Worm (Caenorhabditis elegans) whole organism, L3 larva: ENCODE results near the gene chhy-1.

Source experiments
- R02D3.7 ChIP-seq: fragments of 150-350 bp; optimal IDR thresholded peaks from 2 replicates; lab custom pipeline; 2014; ENCODE audit warnings: missing biosample characterization, missing genetic modification characterization
- aly-2 ChIP-seq: fragments of 150-350 bp; optimal IDR thresholded peaks from 2 replicates; lab custom pipeline; 2014; ENCODE audit warnings: missing biosample characterization, missing genetic modification characterization
- daf-12 ChIP-seq: fragments of 150-350 bp; optimal IDR thresholded peaks from 2 replicates; lab custom pipeline; 2014; ENCODE audit warnings: missing biosample characterization, missing genetic modification reagents, missing genetic modification characterization
- egl-27 ChIP-seq: sonication (generic microtip); optimal IDR thresholded peaks from 4 replicates; lab custom pipeline; 2017; ENCODE audit warnings: missing biosample characterization, missing genetic modification reagents, missing genetic modification characterization
- elt-3 ChIP-seq, 3 experiments: fragments of 150-350 bp in 1 of 3; sonication (generic microtip) in 2 of 3; optimal IDR thresholded peaks; 2 replicates in 2 of 3; 4 replicates in 1 of 3; lab custom pipeline; 2014 to 2017; ENCODE audit warnings: missing biosample characterization in 3 of 3, missing genetic modification characterization in 3 of 3
- eor-1 ChIP-seq, 2 experiments: fragments of 150-350 bp; optimal IDR thresholded peaks; 2 replicates each; lab custom pipeline; 2014 to 2018; ENCODE audit warnings: missing biosample characterization in 2 of 2, missing genetic modification characterization in 2 of 2
- lin-15B ChIP-seq: fragments of 150-350 bp; optimal IDR thresholded peaks from 2 replicates; lab custom pipeline; 2014; ENCODE audit warnings: missing biosample characterization, missing genetic modification characterization
- lin-39 ChIP-seq: fragments of 150-350 bp; optimal IDR thresholded peaks from 2 replicates; lab custom pipeline; 2018; ENCODE audit warnings: missing biosample characterization, missing genetic modification reagents, missing genetic modification characterization
- nhr-11 ChIP-seq: fragments of 150-350 bp; optimal IDR thresholded peaks from 2 replicates; lab custom pipeline; 2014; ENCODE audit warnings: missing biosample characterization, missing genetic modification characterization
- nhr-25 ChIP-seq: sonication (generic microtip); optimal IDR thresholded peaks from 2 replicates; lab custom pipeline; 2017; ENCODE audit warnings: missing biosample characterization, missing genetic modification characterization
- nhr-28 ChIP-seq: fragments of 150-350 bp; optimal IDR thresholded peaks from 2 replicates; lab custom pipeline; 2014; ENCODE audit warnings: missing biosample characterization, missing genetic modification characterization
- skn-1 ChIP-seq: fragments of 150-350 bp; optimal IDR thresholded peaks from 2 replicates; lab custom pipeline; 2014; ENCODE audit warnings: missing biosample characterization, missing genetic modification characterization
- ztf-4 ChIP-seq: fragments of 150-350 bp; optimal IDR thresholded peaks from 2 replicates; lab custom pipeline; 2014; ENCODE audit warnings: missing biosample characterization, missing genetic modification characterization

DNA sequence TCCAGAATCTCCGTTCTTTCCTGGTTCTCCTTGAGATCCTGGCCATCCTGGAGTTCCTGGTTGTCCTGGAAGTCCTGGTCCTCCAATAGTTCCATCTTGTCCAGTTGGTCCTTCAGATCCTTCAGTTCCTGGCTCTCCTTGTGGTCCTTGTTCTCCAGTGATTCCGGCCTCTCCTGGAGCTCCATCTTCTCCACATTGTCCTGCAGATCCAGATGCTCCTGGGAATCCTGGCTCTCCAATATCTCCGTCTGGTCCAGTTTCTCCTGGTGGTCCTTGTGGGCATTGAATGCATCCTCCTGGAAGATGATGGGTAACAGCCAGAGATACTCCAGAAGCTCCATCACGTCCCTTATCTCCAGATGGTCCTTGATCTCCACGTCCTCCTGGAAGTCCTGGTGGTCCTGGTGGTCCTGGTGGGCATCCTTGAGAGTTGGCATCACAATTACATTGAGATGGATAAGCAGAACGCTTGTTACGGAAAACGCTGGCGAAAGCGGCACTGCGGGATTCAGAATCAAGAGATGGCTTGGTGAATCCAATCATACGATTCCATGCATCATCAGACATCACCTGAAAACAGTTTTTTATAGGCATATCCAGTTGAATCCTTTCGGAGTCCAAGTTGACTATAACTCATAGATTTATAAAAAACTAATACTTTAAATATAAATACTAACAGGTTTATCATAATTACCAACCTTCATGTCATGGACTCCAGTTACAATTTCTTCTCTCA lies 49.0 kb downstream of the chhy-1 start:
- TF ChIP-seq lin-15B (tag; lab: Kevin White, UChicago) (no peak), nhr-28 (tag; lab: Kevin White, UChicago) (no peak), ztf-4 (tag; lab: Kevin White, UChicago) (no peak), egl-27 (tag; lab: Kevin White, UChicago) (no peak), elt-3 (tag; optimal IDR thresholded peaks at IDR 0.05; lab: Kevin White, UChicago) (no peak), lin-39 (tag; lab: Kevin White, UChicago) (no peak), aly-2 (tag; lab: Kevin White, UChicago) (no peak), nhr-11 (no peak), daf-12 (tag; lab: Kevin White, UChicago) (no peak), nhr-25 (tag; lab: Kevin White, UChicago) (no peak), skn-1 (no peak), eor-1 (tag; optimal IDR thresholded peaks at IDR 0.05; lab: Kevin White, UChicago) (no peak), R02D3.7 (tag; lab: Kevin White, UChicago) (no peak)
